Fruit fly (Drosophila melanogaster) whole organism, embryonic: ENCODE measurements around the gene CG1622.
A peak's percentile ranks its signal among the peaks of the same experiment; 100 is the strongest.

Source experiments
- Adf1 ChIP-seq: fragments of 200-800 bp; sonication (Bioruptor generic); IDR thresholded peaks from 2 replicates; pipeline ENCODE4 v1.3.6; 2022; ENCODE audit warnings: missing biosample characterization, missing genetic modification characterization
- Atf3 ChIP-seq: fragments of 200-800 bp; sonication (Bioruptor generic); optimal IDR thresholded peaks from 3 replicates; lab custom pipeline; 2016; ENCODE audit warnings: missing biosample characterization, missing genetic modification characterization
- Bgb ChIP-seq: fragments of 200-800 bp; sonication (Bioruptor generic); IDR thresholded peaks from 2 replicates; pipeline ENCODE4 v1.3.6; 2022; ENCODE audit warnings: missing biosample characterization, missing genetic modification characterization; ENCODE audit not compliant: partially characterized antibody
- CG10431 ChIP-seq: fragments of 200-800 bp; sonication (Bioruptor generic); optimal IDR thresholded peaks from 3 replicates; lab custom pipeline; 2018; ENCODE audit warnings: missing biosample characterization, mild to moderate bottlenecking, missing genetic modification characterization
- CG10654 ChIP-seq: fragments of 200-800 bp; sonication (Bioruptor generic); optimal IDR thresholded peaks from 2 replicates; lab custom pipeline; 2016; ENCODE audit warnings: missing biosample characterization, missing genetic modification characterization
- CG10979 ChIP-seq: fragments of 200-800 bp; sonication (Bioruptor generic); optimal IDR thresholded peaks from 2 replicates; lab custom pipeline; 2018; ENCODE audit warnings: missing biosample characterization, mild to moderate bottlenecking, missing genetic modification characterization, moderate library complexity
- CG12236 ChIP-seq: fragments of 200-800 bp; sonication (Bioruptor generic); optimal IDR thresholded peaks from 2 replicates; lab custom pipeline; 2016; ENCODE audit warnings: missing biosample characterization, missing genetic modification characterization
- CG12391 ChIP-seq: fragments of 200-800 bp; sonication (Bioruptor generic); optimal IDR thresholded peaks from 3 replicates; lab custom pipeline; 2018; ENCODE audit warnings: missing biosample characterization, mild to moderate bottlenecking, missing genetic modification characterization, moderate library complexity
- CG12744 ChIP-seq: fragments of 200-800 bp; sonication (Bioruptor generic); optimal IDR thresholded peaks from 2 replicates; lab custom pipeline; 2016; ENCODE audit warnings: missing biosample characterization, missing genetic modification characterization
- CG13894 ChIP-seq: fragments of 200-800 bp; sonication (Bioruptor generic); optimal IDR thresholded peaks from 3 replicates; lab custom pipeline; 2018; ENCODE audit warnings: missing biosample characterization, mild to moderate bottlenecking, missing genetic modification characterization, moderate library complexity
- CG14014 ChIP-seq: fragments of 200-800 bp; sonication (Bioruptor generic); IDR thresholded peaks from 2 replicates; pipeline ENCODE4 v1.3.6; 2022; ENCODE audit warnings: missing biosample characterization, missing genetic modification characterization
- CG17568 ChIP-seq: fragments of 200-800 bp; sonication (Bioruptor generic); optimal IDR thresholded peaks from 2 replicates; lab custom pipeline; 2018; ENCODE audit warnings: missing biosample characterization, mild to moderate bottlenecking, missing genetic modification characterization, moderate library complexity
- CG1792 ChIP-seq: fragments of 200-800 bp; sonication (Bioruptor generic); optimal IDR thresholded peaks from 2 replicates; lab custom pipeline; 2016; ENCODE audit warnings: missing biosample characterization, missing genetic modification characterization
- CG1832 ChIP-seq: fragments of 200-800 bp; sonication (Bioruptor generic); optimal IDR thresholded peaks from 2 replicates; lab custom pipeline; 2017; ENCODE audit warnings: missing biosample characterization, mild to moderate bottlenecking, missing genetic modification characterization, inconsistent platforms
- CG2120 ChIP-seq: fragments of 200-800 bp; sonication (Bioruptor generic); optimal IDR thresholded peaks from 3 replicates; lab custom pipeline; 2016; ENCODE audit warnings: missing biosample characterization, missing genetic modification characterization
- CG2889 ChIP-seq: fragments of 200-800 bp; sonication (Bioruptor generic); IDR thresholded peaks from 3 replicates; pipeline ENCODE4 v1.3.6; 2022; ENCODE audit warnings: missing biosample characterization, missing genetic modification characterization
- CG31388 ChIP-seq: fragments of 200-800 bp; sonication (Bioruptor generic); optimal IDR thresholded peaks from 2 replicates; lab custom pipeline; 2016; ENCODE audit warnings: missing biosample characterization, missing genetic modification characterization
- CG34224 ChIP-seq: fragments of 200-800 bp; sonication (Bioruptor generic); IDR thresholded peaks from 3 replicates; pipeline ENCODE4 v1.3.6; 2022; ENCODE audit warnings: missing biosample characterization, missing genetic modification characterization; ENCODE audit not compliant: partially characterized antibody
- CG4730 ChIP-seq: fragments of 200-800 bp; sonication (Bioruptor generic); IDR thresholded peaks from 2 replicates; pipeline ENCODE4 v1.3.6; 2022; ENCODE audit warnings: missing biosample characterization, missing genetic modification characterization
- CG6654 ChIP-seq: fragments of 200-800 bp; sonication (Bioruptor generic); optimal IDR thresholded peaks from 2 replicates; lab custom pipeline; 2017; ENCODE audit warnings: missing biosample characterization, mild to moderate bottlenecking, missing genetic modification characterization
- CG6689 ChIP-seq: fragments of 200-800 bp; sonication (Bioruptor generic); IDR thresholded peaks from 2 replicates; pipeline ENCODE4 v1.3.6; 2022; ENCODE audit warnings: missing biosample characterization, missing genetic modification characterization
- CG6765 ChIP-seq: fragments of 200-800 bp; sonication (Bioruptor generic); optimal IDR thresholded peaks from 3 replicates; lab custom pipeline; 2017; ENCODE audit warnings: missing biosample characterization, mild to moderate bottlenecking, missing genetic modification characterization
- CG9215 ChIP-seq: fragments of 200-800 bp; sonication (Bioruptor generic); IDR thresholded peaks from 2 replicates; pipeline ENCODE4 v1.3.6; 2022; ENCODE audit warnings: missing biosample characterization, missing genetic modification characterization
- CG9609 ChIP-seq: fragments of 200-800 bp; sonication (Bioruptor generic); optimal IDR thresholded peaks from 3 replicates; lab custom pipeline; 2016; ENCODE audit warnings: missing biosample characterization, missing genetic modification characterization
- Dll ChIP-seq: fragments of 200-800 bp; sonication (Bioruptor generic); IDR thresholded peaks from 4 replicates; pipeline ENCODE4 v1.3.6; 2022; ENCODE audit warnings: missing biosample characterization, missing genetic modification characterization; ENCODE audit not compliant: partially characterized antibody
- Dp ChIP-seq: fragments of 200-800 bp; sonication (Bioruptor generic); optimal IDR thresholded peaks from 2 replicates; lab custom pipeline; 2018; ENCODE audit warnings: missing biosample characterization, mild to moderate bottlenecking, missing genetic modification characterization, moderate library complexity
- Fer3 ChIP-seq: fragments of 200-800 bp; sonication (Bioruptor generic); optimal IDR thresholded peaks from 2 replicates; lab custom pipeline; 2018; ENCODE audit warnings: missing biosample characterization, mild to moderate bottlenecking, missing genetic modification characterization, moderate library complexity
- Hmr ChIP-seq: fragments of 200-800 bp; sonication (Bioruptor generic); optimal IDR thresholded peaks from 3 replicates; lab custom pipeline; 2017; ENCODE audit warnings: mild to moderate bottlenecking, missing biosample characterization, missing genetic modification reagents, missing genetic modification characterization
- MTF-1 ChIP-seq: fragments of 200-800 bp; sonication (Bioruptor generic); optimal IDR thresholded peaks from 2 replicates; lab custom pipeline; 2018; ENCODE audit warnings: missing biosample characterization, mild to moderate bottlenecking, missing genetic modification characterization, borderline replicate concordance
- NFAT ChIP-seq: fragments of 200-800 bp; sonication (Bioruptor generic); IDR thresholded peaks from 2 replicates; pipeline ENCODE4 v1.3.6; 2022; ENCODE audit warnings: missing biosample characterization, missing genetic modification characterization
- Neu2 ChIP-seq: fragments of 200-800 bp; sonication (Bioruptor generic); optimal IDR thresholded peaks from 3 replicates; lab custom pipeline; 2016; ENCODE audit warnings: missing biosample characterization, missing genetic modification characterization, borderline replicate concordance
- Taf1 ChIP-seq: fragments of 200-800 bp; sonication (Bioruptor generic); IDR thresholded peaks from 2 replicates; pipeline ENCODE4 v1.3.6; 2022; ENCODE audit warnings: missing biosample characterization, missing genetic modification characterization
- Vsx1 ChIP-seq: fragments of 200-800 bp; sonication (Bioruptor generic); optimal IDR thresholded peaks from 2 replicates; lab custom pipeline; 2017; ENCODE audit warnings: missing biosample characterization, mild to moderate bottlenecking, missing genetic modification characterization, missing genetic modification reagents
- bbx ChIP-seq: fragments of 200-800 bp; sonication (Bioruptor generic); IDR thresholded peaks from 2 replicates; pipeline ENCODE4 v1.3.6; 2022; ENCODE audit warnings: missing biosample characterization, missing genetic modification characterization; ENCODE audit not compliant: partially characterized antibody
- ci ChIP-seq: fragments of 200-800 bp; sonication (Bioruptor generic); IDR thresholded peaks from 3 replicates; pipeline ENCODE4 v1.3.6; 2022; ENCODE audit warnings: missing biosample characterization, missing genetic modification characterization
- crp ChIP-seq, 2 experiments: fragments of 200-800 bp; sonication (Bioruptor generic); optimal IDR thresholded peaks; 2 replicates in 1 of 2; 3 replicates in 1 of 2; lab custom pipeline; 2017; ENCODE audit warnings: missing biosample characterization in 2 of 2, missing genetic modification characterization in 2 of 2, mild to moderate bottlenecking in 1 of 2, moderate library complexity in 1 of 2
- da ChIP-seq: fragments of 200-800 bp; sonication (Bioruptor generic); optimal IDR thresholded peaks from 2 replicates; lab custom pipeline; 2016; ENCODE audit warnings: missing biosample characterization, missing genetic modification characterization
- esg ChIP-seq: fragments of 200-800 bp; sonication (Bioruptor generic); conservative IDR thresholded peaks from 2 replicates; pipeline ENCODE4 v1.3.6; 2022; ENCODE audit warnings: missing biosample characterization, missing genetic modification characterization
- fru ChIP-seq: fragments of >200 bp; optimal IDR thresholded peaks from 2 replicates; lab custom pipeline; 2017
- fu2 ChIP-seq: fragments of 200-800 bp; sonication (Bioruptor generic); optimal IDR thresholded peaks from 2 replicates; lab custom pipeline; 2016; ENCODE audit warnings: missing biosample characterization, missing genetic modification characterization
- gce ChIP-seq: fragments of 200-800 bp; sonication (Bioruptor generic); IDR thresholded peaks from 3 replicates; pipeline ENCODE4 v1.3.6; 2022; ENCODE audit warnings: missing biosample characterization, missing genetic modification characterization
- ken ChIP-seq: fragments of 200-800 bp; sonication (Bioruptor generic); IDR thresholded peaks from 3 replicates; pipeline ENCODE4 v1.3.6; 2022; ENCODE audit warnings: missing biosample characterization, missing genetic modification characterization
- lmd ChIP-seq: fragments of 200-800 bp; sonication (Bioruptor generic); IDR thresholded peaks from 2 replicates; pipeline ENCODE4 v1.3.6; 2022; ENCODE audit warnings: missing biosample characterization, missing genetic modification characterization
- mld ChIP-seq: fragments of 200-800 bp; sonication (Bioruptor generic); IDR thresholded peaks from 3 replicates; pipeline ENCODE4 v1.3.6; 2022; ENCODE audit warnings: missing biosample characterization, missing genetic modification characterization; ENCODE audit not compliant: partially characterized antibody
- sc ChIP-seq, 3 experiments: fragments of >200 bp in 2 of 3; fragments of 200-800 bp in 1 of 3; sonication (Bioruptor generic) in 1 of 3; optimal IDR thresholded peaks; 2 replicates in 2 of 3; 3 replicates in 1 of 3; lab custom pipeline; 2017; ENCODE audit warnings: mild to moderate bottlenecking in 1 of 3, missing biosample characterization in 1 of 3, missing genetic modification characterization in 1 of 3, missing genetic modification reagents in 1 of 3
- sim ChIP-seq: fragments of 200-800 bp; sonication (Bioruptor generic); IDR thresholded peaks from 2 replicates; pipeline ENCODE4 v1.3.6; 2022; ENCODE audit warnings: missing biosample characterization, missing genetic modification characterization
- so ChIP-seq: fragments of 200-800 bp; sonication (Bioruptor generic); IDR thresholded peaks from 3 replicates; pipeline ENCODE4 v1.3.6; 2022; ENCODE audit warnings: missing biosample characterization, missing genetic modification characterization
- sr ChIP-seq: fragments of 200-800 bp; sonication (Bioruptor generic); IDR thresholded peaks from 3 replicates; pipeline ENCODE4 v1.3.6; 2022; ENCODE audit warnings: missing biosample characterization, missing genetic modification characterization
- stwl ChIP-seq: fragments of 200-800 bp; sonication (Bioruptor generic); optimal IDR thresholded peaks from 3 replicates; lab custom pipeline; 2018; ENCODE audit warnings: missing biosample characterization, mild to moderate bottlenecking, missing genetic modification characterization, moderate library complexity
- sug ChIP-seq: fragments of 200-800 bp; optimal IDR thresholded peaks from 2 replicates; lab custom pipeline; 2019; ENCODE audit warnings: missing biosample characterization, mild to moderate bottlenecking, missing genetic modification characterization, moderate library complexity
- ttk ChIP-seq: fragments of 200-800 bp; sonication (Bioruptor generic); IDR thresholded peaks from 2 replicates; pipeline ENCODE4 v2.1.2; 2022; ENCODE audit warnings: missing biosample characterization, missing genetic modification characterization

The CG1622 gene

DNA sequence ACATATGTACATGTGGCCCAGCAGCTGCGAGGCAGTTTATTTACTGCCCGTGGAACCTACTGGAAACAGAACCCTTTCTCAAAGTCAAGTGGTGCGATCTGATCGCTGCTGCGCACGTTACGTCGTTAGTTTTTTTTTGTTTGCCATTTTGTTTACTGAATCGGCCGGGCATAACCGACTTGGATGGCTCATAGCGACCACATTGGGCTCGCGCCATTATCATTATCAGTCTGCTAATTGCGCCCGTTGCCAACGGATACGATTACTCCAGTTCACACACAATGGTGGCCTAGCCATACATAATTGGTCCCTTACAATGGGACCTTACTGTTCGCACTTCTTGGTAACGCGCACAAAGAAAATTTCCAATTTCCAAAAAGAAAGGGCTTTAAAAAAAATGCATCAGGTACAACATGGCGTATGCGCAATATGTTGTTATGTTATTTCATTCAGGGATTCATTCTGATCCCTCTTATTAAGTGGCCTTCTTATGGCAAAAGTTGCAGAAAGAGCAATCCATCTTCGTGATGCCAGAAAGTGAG is 35.9 kb downstream of the CG1622 start (continued):
- TF ChIP-seq CG1792 (GFP tag; lab: Kevin White, UChicago) (no peak), Bgb (GFP tag; lab: Robert Waterston, UW) (no peak), CG12391 (tag; lab: Kevin White, UChicago) (no peak), CG9215 (peak; percentile 44; the same call in 1 of the 2 replicates), Neu2 (GFP tag; lab: Kevin White, UChicago) (no peak), Dll (GFP tag; lab: Robert Waterston, UW) (no peak), esg (GFP tag; lab: Robert Waterston, UW) (no peak), ken (no peak), CG2120 (peak; percentile 77), CG9609 (GFP tag; lab: Kevin White, UChicago) (peak; percentile 28), CG2889 (GFP tag; lab: Robert Waterston, UW) (no peak), sug (tag; lab: Kevin White, UChicago) (peak; percentile 58), fru (no peak), Hmr (GFP tag; lab: Kevin White, UChicago) (peak; percentile 13), MTF-1 (GFP tag; lab: Kevin White, UChicago) (peak; percentile 76), CG6654 (GFP tag; lab: Kevin White, UChicago) (no peak), Adf1 (GFP tag; lab: Robert Waterston, UW) (no peak), CG10654 (no peak), CG13894 (tag; lab: Kevin White, UChicago) (peak; percentile 29), CG10431 (no peak), mld (GFP tag; lab: Robert Waterston, UW) (no peak), crp (GFP tag; optimal IDR thresholded peaks at IDR 0.05; lab: Kevin White, UChicago) (no peak), lmd (GFP tag; lab: Robert Waterston, UW) (peak; percentile 25; the same call in 1 of the 2 replicates), ttk (GFP tag; lab: Robert Waterston, UW) (no peak), CG1832 (GFP tag; lab: Kevin White, UChicago) (no peak), Taf1 (GFP tag; lab: Robert Waterston, UW) (no peak), Atf3 (no peak), sim (GFP tag; lab: Robert Waterston, UW) (no peak), sr (GFP tag; lab: Robert Waterston, UW) (no peak), CG14014 (GFP tag; lab: Robert Waterston, UW) (no peak), Fer3 (tag; lab: Kevin White, UChicago) (no peak), fu2 (GFP tag; lab: Kevin White, UChicago) (no peak), Dp (GFP tag; lab: Kevin White, UChicago) (no peak), CG10979 (tag; lab: Kevin White, UChicago) (no peak), bbx (GFP tag; lab: Robert Waterston, UW) (no peak), stwl (no peak), CG4730 (GFP tag; lab: Robert Waterston, UW) (no peak), CG17568 (GFP tag; lab: Kevin White, UChicago) (no peak), CG6689 (GFP tag; lab: Robert Waterston, UW) (no peak), CG34224 (GFP tag; lab: Robert Waterston, UW) (peak; percentile 59), ci (GFP tag; lab: Robert Waterston, UW) (no peak), NFAT (no peak), gce (GFP tag; lab: Robert Waterston, UW) (no peak), CG12744 (GFP tag; lab: Kevin White, UChicago) (no peak), Vsx1 (GFP tag; lab: Kevin White, UChicago) (peak; percentile 26), CG12236 (GFP tag; lab: Kevin White, UChicago) (no peak), CG6765 (GFP tag; lab: Kevin White, UChicago) (no peak), so (GFP tag; lab: Robert Waterston, UW) (no peak), da (no peak), CG31388 (GFP tag; lab: Kevin White, UChicago) (no peak), sc (optimal IDR thresholded peaks at IDR 0.05; lab: Kevin White, UChicago) (no peak), sc (GFP tag; optimal IDR thresholded peaks at IDR 0.05; lab: Kevin White, UChicago) (no peak)
